Fruit fly (Drosophila melanogaster) whole organism, embryonic: ENCODE data around the gene CG11726.

Experiments used
- Asciz ChIP-seq: fragments of 200-800 bp; sonication (Bioruptor generic); optimal IDR thresholded peaks from 2 replicates; lab custom pipeline; 2017; ENCODE audit warnings: missing biosample characterization, mild to moderate bottlenecking, missing genetic modification characterization, missing genetic modification reagents
- BEAF-32 ChIP-seq: fragments of 200-800 bp; sonication (Bioruptor generic); optimal IDR thresholded peaks from 3 replicates; lab custom pipeline; 2017; ENCODE audit warnings: missing biosample characterization, missing genetic modification characterization, mild to moderate bottlenecking, moderate library complexity, missing genetic modification reagents
- CG10979 ChIP-seq: fragments of 200-800 bp; sonication (Bioruptor generic); optimal IDR thresholded peaks from 2 replicates; lab custom pipeline; 2018; ENCODE audit warnings: missing biosample characterization, mild to moderate bottlenecking, missing genetic modification characterization, moderate library complexity
- CG12391 ChIP-seq: fragments of 200-800 bp; sonication (Bioruptor generic); optimal IDR thresholded peaks from 3 replicates; lab custom pipeline; 2018; ENCODE audit warnings: missing biosample characterization, mild to moderate bottlenecking, missing genetic modification characterization, moderate library complexity
- CG13624 ChIP-seq: fragments of 200-800 bp; sonication (Bioruptor generic); optimal IDR thresholded peaks from 2 replicates; lab custom pipeline; 2016; ENCODE audit warnings: missing biosample characterization, missing genetic modification characterization
- CG14667 ChIP-seq: fragments of 200-800 bp; sonication (Bioruptor generic); IDR thresholded peaks from 2 replicates; pipeline ENCODE4 v1.3.6; 2022; ENCODE audit warnings: missing biosample characterization, missing genetic modification characterization
- CG2678 ChIP-seq: fragments of 200-800 bp; sonication (Bioruptor generic); optimal IDR thresholded peaks from 3 replicates; lab custom pipeline; 2019; ENCODE audit warnings: missing biosample characterization, mild to moderate bottlenecking, missing genetic modification characterization, moderate library complexity
- CG2712 ChIP-seq: fragments of 200-800 bp; optimal IDR thresholded peaks from 3 replicates; lab custom pipeline; 2019; ENCODE audit warnings: missing biosample characterization, mild to moderate bottlenecking, missing genetic modification characterization, moderate library complexity
- CG30403 ChIP-seq: fragments of 200-800 bp; sonication (Bioruptor generic); optimal IDR thresholded peaks from 3 replicates; lab custom pipeline; 2016; ENCODE audit warnings: missing biosample characterization, missing genetic modification characterization
- CG31365 ChIP-seq: fragments of 200-800 bp; sonication (Bioruptor generic); optimal IDR thresholded peaks from 2 replicates; lab custom pipeline; 2018; ENCODE audit warnings: missing biosample characterization, mild to moderate bottlenecking, missing genetic modification characterization
- CG6254 ChIP-seq: fragments of 200-800 bp; sonication (Bioruptor generic); optimal IDR thresholded peaks from 3 replicates; lab custom pipeline; 2017; ENCODE audit warnings: mild to moderate bottlenecking, missing biosample characterization, missing genetic modification reagents, missing genetic modification characterization
- CG6683 ChIP-seq: fragments of 200-800 bp; sonication (Bioruptor generic); optimal IDR thresholded peaks from 2 replicates; lab custom pipeline; 2017; ENCODE audit warnings: missing biosample characterization, mild to moderate bottlenecking, missing genetic modification characterization, missing genetic modification reagents
- CG7357 ChIP-seq: fragments of 200-800 bp; sonication (Bioruptor generic); IDR thresholded peaks from 3 replicates; pipeline ENCODE4 v1.3.6; 2022; ENCODE audit warnings: missing biosample characterization, missing genetic modification characterization
- CG7556 ChIP-seq: fragments of 200-800 bp; sonication (Bioruptor generic); optimal IDR thresholded peaks from 2 replicates; lab custom pipeline; 2017; ENCODE audit warnings: missing biosample characterization, mild to moderate bottlenecking, missing genetic modification characterization
- CG7839 ChIP-seq: fragments of 200-800 bp; sonication (Bioruptor generic); optimal IDR thresholded peaks from 3 replicates; lab custom pipeline; 2018; ENCODE audit warnings: missing biosample characterization, mild to moderate bottlenecking, missing genetic modification characterization, moderate library complexity
- CG7963 ChIP-seq: fragments of 200-800 bp; sonication (Bioruptor generic); IDR thresholded peaks from 3 replicates; pipeline ENCODE4 v1.3.6; 2022; ENCODE audit warnings: missing biosample characterization, missing genetic modification characterization; ENCODE audit not compliant: partially characterized antibody
- CG8388 ChIP-seq: fragments of 200-800 bp; sonication (Bioruptor generic); optimal IDR thresholded peaks from 2 replicates; lab custom pipeline; 2019; ENCODE audit warnings: missing biosample characterization, mild to moderate bottlenecking, missing genetic modification characterization, moderate library complexity
- CG9727 ChIP-seq: fragments of 200-800 bp; sonication (Bioruptor generic); optimal IDR thresholded peaks from 3 replicates; lab custom pipeline; 2017; ENCODE audit warnings: missing biosample characterization, mild to moderate bottlenecking, missing genetic modification characterization
- D19A ChIP-seq: fragments of 200-800 bp; optimal IDR thresholded peaks from 3 replicates; lab custom pipeline; 2019; ENCODE audit warnings: missing biosample characterization, mild to moderate bottlenecking, missing genetic modification characterization, moderate library complexity
- D19B ChIP-seq: fragments of 200-800 bp; sonication (Bioruptor generic); optimal IDR thresholded peaks from 2 replicates; lab custom pipeline; 2017; ENCODE audit warnings: missing biosample characterization, mild to moderate bottlenecking, missing genetic modification characterization
- Ets65A ChIP-seq: fragments of 200-800 bp; sonication (Bioruptor generic); peaks from one replicate; lab custom pipeline; 2016; ENCODE audit warnings: missing biosample characterization, missing genetic modification characterization
- Hr51 ChIP-seq, 2 experiments: fragments of 200-800 bp; sonication (Bioruptor generic); optimal IDR thresholded peaks; 2 replicates in 1 of 2; 3 replicates in 1 of 2; lab custom pipeline; 2016 to 2018; ENCODE audit warnings: missing biosample characterization in 2 of 2, missing genetic modification characterization in 2 of 2, mild to moderate bottlenecking in 1 of 2, moderate library complexity in 1 of 2
- Kr ChIP-seq: fragments of 200-800 bp; sonication (Bioruptor generic); optimal IDR thresholded peaks from 2 replicates; lab custom pipeline; 2017; ENCODE audit warnings: missing biosample characterization, mild to moderate bottlenecking, missing genetic modification characterization
- Med ChIP-seq: fragments of 200-800 bp; sonication (Bioruptor generic); peaks from one replicate; lab custom pipeline; 2016; ENCODE audit warnings: missing biosample characterization, missing genetic modification characterization, mild to moderate bottlenecking, inconsistent platforms, moderate library complexity
- Nf-YC ChIP-seq: fragments of 200-800 bp; optimal IDR thresholded peaks from 3 replicates; lab custom pipeline; 2019; ENCODE audit warnings: missing biosample characterization, mild to moderate bottlenecking, missing genetic modification characterization, moderate library complexity
- Sox102F ChIP-seq: fragments of 200-800 bp; sonication (Bioruptor generic); optimal IDR thresholded peaks from 2 replicates; lab custom pipeline; 2018; ENCODE audit warnings: missing biosample characterization, mild to moderate bottlenecking, missing genetic modification characterization, moderate library complexity
- bcd ChIP-seq: fragments of 200-800 bp; sonication (Bioruptor generic); optimal IDR thresholded peaks from 2 replicates; lab custom pipeline; 2017; ENCODE audit warnings: missing biosample characterization, mild to moderate bottlenecking, missing genetic modification characterization
- cas ChIP-seq: fragments of 200-800 bp; sonication (Bioruptor generic); IDR thresholded peaks from 2 replicates; pipeline ENCODE4 v1.3.6; 2022; ENCODE audit warnings: missing biosample characterization, missing genetic modification characterization
- chinmo ChIP-seq: fragments of 200-800 bp; sonication (Bioruptor generic); IDR thresholded peaks from 4 replicates; pipeline ENCODE4 v1.3.6; 2022; ENCODE audit warnings: missing biosample characterization, missing genetic modification characterization; ENCODE audit not compliant: partially characterized antibody
- dm ChIP-seq: fragments of 200-800 bp; sonication (Bioruptor generic); optimal IDR thresholded peaks from 3 replicates; lab custom pipeline; 2016; ENCODE audit warnings: missing biosample characterization, missing genetic modification characterization
- dmrt99B ChIP-seq: fragments of 200-800 bp; sonication (Bioruptor generic); optimal IDR thresholded peaks from 2 replicates; lab custom pipeline; 2018; ENCODE audit warnings: missing biosample characterization, mild to moderate bottlenecking, missing genetic modification characterization, moderate library complexity
- dpn ChIP-seq, 2 experiments: fragments of 200-800 bp; sonication (Bioruptor generic); optimal IDR thresholded peaks; 3 replicates each; lab custom pipeline; 2016; ENCODE audit warnings: missing biosample characterization in 2 of 2, missing genetic modification characterization in 2 of 2
- dysf ChIP-seq: fragments of 200-800 bp; sonication (Bioruptor generic); IDR thresholded peaks from 3 replicates; pipeline ENCODE4 v1.3.6; 2022; ENCODE audit warnings: missing biosample characterization, missing genetic modification characterization
- eyg ChIP-seq: fragments of 200-800 bp; sonication (Bioruptor generic); optimal IDR thresholded peaks from 3 replicates; lab custom pipeline; 2016; ENCODE audit warnings: missing biosample characterization, missing genetic modification characterization
- fd96Cb ChIP-seq: fragments of 200-800 bp; sonication (Bioruptor generic); optimal IDR thresholded peaks from 2 replicates; lab custom pipeline; 2018; ENCODE audit warnings: missing biosample characterization, mild to moderate bottlenecking, missing genetic modification characterization, moderate library complexity
- fru ChIP-seq: fragments of >200 bp; optimal IDR thresholded peaks from 2 replicates; lab custom pipeline; 2017
- gcm2 ChIP-seq: fragments of 200-800 bp; sonication (Bioruptor generic); optimal IDR thresholded peaks from 2 replicates; lab custom pipeline; 2016; ENCODE audit warnings: missing biosample characterization, missing genetic modification characterization
- hbn ChIP-seq: fragments of 200-800 bp; sonication (Bioruptor generic); IDR thresholded peaks from 2 replicates; pipeline ENCODE4 v1.3.6; 2022; ENCODE audit warnings: missing biosample characterization, missing genetic modification characterization; ENCODE audit not compliant: partially characterized antibody
- her ChIP-seq: fragments of 200-800 bp; sonication (Bioruptor generic); optimal IDR thresholded peaks from 2 replicates; lab custom pipeline; 2016; ENCODE audit warnings: missing biosample characterization, missing genetic modification characterization
- kay ChIP-seq: fragments of 200-800 bp; sonication (Bioruptor generic); optimal IDR thresholded peaks from 2 replicates; lab custom pipeline; 2016; ENCODE audit warnings: missing biosample characterization, missing genetic modification characterization
- ken ChIP-seq: fragments of 200-800 bp; sonication (Bioruptor generic); IDR thresholded peaks from 3 replicates; pipeline ENCODE4 v1.3.6; 2022; ENCODE audit warnings: missing biosample characterization, missing genetic modification characterization
- nerfin-1 ChIP-seq: fragments of 200-800 bp; sonication (Bioruptor generic); optimal IDR thresholded peaks from 3 replicates; lab custom pipeline; 2019; ENCODE audit warnings: missing biosample characterization, mild to moderate bottlenecking, missing genetic modification characterization, moderate library complexity
- nmo ChIP-seq: fragments of 200-800 bp; sonication (Bioruptor generic); optimal IDR thresholded peaks from 2 replicates; lab custom pipeline; 2018; ENCODE audit warnings: missing biosample characterization, mild to moderate bottlenecking, missing genetic modification characterization, moderate library complexity
- pros ChIP-seq: fragments of 200-800 bp; sonication (Bioruptor generic); optimal IDR thresholded peaks from 3 replicates; lab custom pipeline; 2019; ENCODE audit warnings: missing biosample characterization, mild to moderate bottlenecking, missing genetic modification characterization, moderate library complexity
- pum ChIP-seq: fragments of 200-800 bp; sonication (Bioruptor generic); optimal IDR thresholded peaks from 2 replicates; lab custom pipeline; 2016; ENCODE audit warnings: missing biosample characterization, missing genetic modification characterization
- row ChIP-seq: fragments of 200-800 bp; sonication (Bioruptor generic); IDR thresholded peaks from 3 replicates; pipeline ENCODE4 v1.3.6; 2022; ENCODE audit warnings: missing biosample characterization, missing genetic modification characterization
- sug ChIP-seq: fragments of 200-800 bp; optimal IDR thresholded peaks from 2 replicates; lab custom pipeline; 2019; ENCODE audit warnings: missing biosample characterization, mild to moderate bottlenecking, missing genetic modification characterization, moderate library complexity
- vvl ChIP-seq: fragments of 200-800 bp; sonication (Bioruptor generic); IDR thresholded peaks from 2 replicates; pipeline ENCODE4 v1.3.6; 2022; ENCODE audit warnings: missing biosample characterization, missing genetic modification characterization

The CG11726 gene

DNA sequence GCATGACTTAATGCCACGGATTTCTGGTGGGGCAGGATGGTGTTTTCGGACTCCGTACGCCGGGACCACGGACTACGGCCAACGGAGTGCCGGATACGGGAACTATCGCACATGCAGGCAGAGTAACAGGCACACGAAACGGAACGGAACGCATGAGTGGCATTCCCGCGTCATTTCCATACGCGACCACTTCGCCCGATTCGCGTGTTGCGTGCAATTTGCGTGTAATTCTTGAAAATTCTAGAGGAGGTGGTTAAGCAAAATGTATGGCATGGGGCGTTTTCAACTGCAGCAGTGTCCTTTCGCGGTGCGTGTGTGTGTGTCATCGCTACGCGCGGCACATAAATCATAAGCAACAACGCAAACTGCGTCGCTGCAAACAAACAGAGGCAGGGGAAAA is 5.8 kb downstream of the CG11726 start (continued):
- TF ChIP-seq Ets65A (GFP tag; lab: Kevin White, UChicago), result peak; percentile 57

DNA sequence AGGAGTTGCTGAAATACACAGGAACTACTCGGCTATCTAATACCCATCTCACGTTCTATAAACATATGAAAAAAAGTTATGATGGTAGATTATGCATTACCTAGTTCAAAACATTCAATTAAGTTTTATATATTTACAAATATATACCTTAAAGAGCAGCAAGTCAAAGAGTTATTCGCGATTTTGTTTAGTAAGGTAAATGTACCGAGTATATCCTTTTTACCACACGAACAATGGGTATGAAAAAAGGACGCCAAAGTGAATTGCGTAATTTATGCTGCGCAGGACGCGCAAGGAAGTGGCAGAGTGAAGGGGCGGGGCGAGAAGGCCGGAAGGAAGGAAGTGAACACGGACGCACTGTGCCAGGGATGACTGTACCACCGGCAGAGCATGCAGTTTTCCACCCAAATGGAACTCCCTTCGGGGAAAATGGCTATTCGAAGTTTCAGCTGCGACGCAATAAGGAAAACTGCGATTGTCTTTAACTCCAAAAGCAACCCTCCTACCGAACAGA is 6.2 kb downstream of the CG11726 start:
- TF ChIP-seq her (GFP tag; lab: Kevin White, UChicago) (no peak), CG6254 (GFP tag; lab: Kevin White, UChicago) (no peak), pum (GFP tag; lab: Kevin White, UChicago) (no peak), pros (GFP tag; lab: Kevin White, UChicago) (peak; percentile 98), Med (GFP tag; lab: Kevin White, UChicago) (peak; percentile 64), row (peak; percentile 72; the same call in 2 of the 3 replicates), CG10979 (tag; lab: Kevin White, UChicago) (peak; percentile 31), hbn (GFP tag; lab: Robert Waterston, UW) (no peak), dm (GFP tag; lab: Kevin White, UChicago) (no peak), bcd (GFP tag; lab: Kevin White, UChicago) (no peak), nmo (GFP tag; lab: Kevin White, UChicago) (peak; percentile 51), eyg (GFP tag; lab: Kevin White, UChicago) (no peak), Hr51 (GFP tag; optimal IDR thresholded peaks at IDR 0.05; lab: Kevin White, UChicago) (peak in 1 of 2 experiments; percentile 22), D19A (tag; lab: Kevin White, UChicago) (no peak), D19B (peak; percentile 84), Nf-YC (no peak), cas (GFP tag; lab: Robert Waterston, UW) (0 out of 2 replicates have a peak, but pooled peaks have one; percentile 26), gcm2 (GFP tag; lab: Kevin White, UChicago) (no peak), Asciz (GFP tag; lab: Kevin White, UChicago) (peak; percentile 2), CG7556 (peak; percentile 4), sug (tag; lab: Kevin White, UChicago) (no peak), Kr (GFP tag; lab: Kevin White, UChicago) (no peak), CG2678 (tag; lab: Kevin White, UChicago) (peak; percentile 63), fru (lab: Kevin White, UChicago) (no peak), CG7839 (peak; percentile 54), CG2712 (tag; lab: Kevin White, UChicago) (peak; percentile 9), CG7357 (GFP tag; lab: Robert Waterston, UW) (no peak), CG14667 (GFP tag; lab: Robert Waterston, UW) (no peak), BEAF-32 (GFP tag; lab: Kevin White, UChicago) (no peak), CG31365 (no peak), CG30403 (GFP tag; lab: Kevin White, UChicago) (peak; percentile 36), dpn (GFP tag; optimal IDR thresholded peaks at IDR 0.05; lab: Kevin White, UChicago) (no peak), CG9727 (peak; percentile 1), ken (GFP tag; lab: Robert Waterston, UW) (no peak), kay (GFP tag; lab: Kevin White, UChicago) (peak; percentile 15), CG12391 (tag; lab: Kevin White, UChicago) (peak; percentile 10), Sox102F (no peak), vvl (GFP tag; lab: Robert Waterston, UW) (peak; percentile 45; the same call in 1 of the 2 replicates), CG7963 (GFP tag; lab: Robert Waterston, UW) (no peak), CG6683 (GFP tag; lab: Kevin White, UChicago) (no peak), CG13624 (GFP tag; lab: Kevin White, UChicago) (peak; percentile 54), nerfin-1 (tag; lab: Kevin White, UChicago) (no peak), dmrt99B (tag; lab: Kevin White, UChicago) (peak; percentile 55), dysf (GFP tag; lab: Robert Waterston, UW) (0 out of 3 replicates have a peak, but pooled peaks have one; percentile 49), fd96Cb (tag; lab: Kevin White, UChicago) (peak; percentile 23), chinmo (GFP tag; lab: Robert Waterston, UW) (peak; percentile 73; the same call in 1 of the 4 replicates), CG8388 (peak; percentile 15)
